Fruit fly (Drosophila melanogaster) whole organism, prepupa: ENCODE data around the gene Vlet.

Experiments
- CG10669 ChIP-seq: fragments of 200-800 bp; sonication (Bioruptor generic); optimal IDR thresholded peaks from 3 replicates; lab custom pipeline; 2018; ENCODE audit warnings: missing biosample characterization, mild to moderate bottlenecking, missing genetic modification characterization, moderate library complexity
- CG11294 ChIP-seq: fragments of 200-800 bp; sonication (Bioruptor generic); IDR thresholded peaks from 2 replicates; pipeline ENCODE4 v1.3.6; 2022; ENCODE audit warnings: missing biosample characterization, missing genetic modification characterization
- CG11902 ChIP-seq: fragments of 200-800 bp; sonication (Bioruptor generic); optimal IDR thresholded peaks from 3 replicates; lab custom pipeline; 2016; ENCODE audit warnings: missing biosample characterization, missing genetic modification characterization
- CG15336 ChIP-seq: fragments of 200-800 bp; sonication (Bioruptor generic); IDR thresholded peaks from 2 replicates; pipeline ENCODE4 v1.3.6; 2022; ENCODE audit warnings: missing biosample characterization, missing genetic modification characterization
- CG16779 ChIP-seq: fragments of 200-800 bp; sonication (Bioruptor generic); optimal IDR thresholded peaks from 3 replicates; lab custom pipeline; 2017; ENCODE audit warnings: missing biosample characterization, mild to moderate bottlenecking, missing genetic modification characterization
- CG32006 ChIP-seq: fragments of 200-800 bp; sonication (Bioruptor generic); optimal IDR thresholded peaks from 3 replicates; lab custom pipeline; 2017; ENCODE audit warnings: missing biosample characterization, mild to moderate bottlenecking, missing genetic modification characterization
- CG34406 ChIP-seq: fragments of 200-800 bp; sonication (Bioruptor generic); optimal IDR thresholded peaks from 3 replicates; lab custom pipeline; 2016; ENCODE audit warnings: missing biosample characterization, missing genetic modification characterization
- CG3919 ChIP-seq: fragments of 200-800 bp; sonication (Bioruptor generic); optimal IDR thresholded peaks from 3 replicates; lab custom pipeline; 2016; ENCODE audit warnings: missing biosample characterization, missing genetic modification characterization
- CG4318 ChIP-seq: fragments of 200-800 bp; sonication (Bioruptor generic); optimal IDR thresholded peaks from 3 replicates; lab custom pipeline; 2017; ENCODE audit warnings: missing biosample characterization, mild to moderate bottlenecking, missing genetic modification characterization
- CG6163 ChIP-seq: fragments of 200-800 bp; sonication (Bioruptor generic); IDR thresholded peaks from 3 replicates; pipeline ENCODE4 v1.3.6; 2022; ENCODE audit warnings: missing biosample characterization, missing genetic modification characterization
- CG6276 ChIP-seq: fragments of 200-800 bp; sonication (Bioruptor generic); optimal IDR thresholded peaks from 2 replicates; lab custom pipeline; 2017; ENCODE audit warnings: missing biosample characterization, mild to moderate bottlenecking, missing genetic modification characterization
- CG6792 ChIP-seq: fragments of 200-800 bp; sonication (Bioruptor generic); optimal IDR thresholded peaks from 3 replicates; lab custom pipeline; 2016; ENCODE audit warnings: missing biosample characterization, missing genetic modification characterization
- CG6808 ChIP-seq: fragments of 200-800 bp; sonication (Bioruptor generic); optimal IDR thresholded peaks from 3 replicates; lab custom pipeline; 2017; ENCODE audit warnings: missing biosample characterization, missing genetic modification characterization, mild to moderate bottlenecking, moderate library complexity, missing genetic modification reagents
- CG6854 ChIP-seq: fragments of 200-800 bp; sonication (Bioruptor generic); optimal IDR thresholded peaks from 2 replicates; lab custom pipeline; 2017; ENCODE audit warnings: missing biosample characterization, mild to moderate bottlenecking, missing genetic modification characterization
- CG7368 ChIP-seq: fragments of 200-800 bp; sonication (Bioruptor generic); optimal IDR thresholded peaks from 3 replicates; lab custom pipeline; 2016; ENCODE audit warnings: missing biosample characterization, missing genetic modification characterization
- CG8119 ChIP-seq: fragments of 200-800 bp; sonication (Bioruptor generic); IDR thresholded peaks from 3 replicates; pipeline ENCODE4 v1.3.6; 2022; ENCODE audit warnings: missing biosample characterization, missing genetic modification characterization
- CG8632 ChIP-seq: fragments of 200-800 bp; sonication (Bioruptor generic); optimal IDR thresholded peaks from 3 replicates; lab custom pipeline; 2016; ENCODE audit warnings: missing biosample characterization, missing genetic modification characterization
- Eip75B ChIP-seq: fragments of 200-800 bp; sonication (Bioruptor generic); optimal IDR thresholded peaks from 3 replicates; lab custom pipeline; 2016; ENCODE audit warnings: missing biosample characterization, missing genetic modification characterization
- Eip78C ChIP-seq: fragments of 200-800 bp; sonication (Bioruptor generic); peaks from one replicate; lab custom pipeline; 2016; ENCODE audit warnings: missing biosample characterization, missing genetic modification characterization
- Eip93F ChIP-seq: fragments of 200-800 bp; sonication (Bioruptor generic); optimal IDR thresholded peaks from 2 replicates; lab custom pipeline; 2016; ENCODE audit warnings: missing biosample characterization, mild to moderate bottlenecking, missing genetic modification characterization
- Ets21C ChIP-seq: fragments of 200-800 bp; sonication (Bioruptor generic); optimal IDR thresholded peaks from 3 replicates; lab custom pipeline; 2016; ENCODE audit warnings: missing biosample characterization, missing genetic modification characterization
- Ets96B ChIP-seq: fragments of 200-800 bp; optimal IDR thresholded peaks from 2 replicates; lab custom pipeline; 2019; ENCODE audit warnings: missing biosample characterization, mild to moderate bottlenecking, missing genetic modification characterization, moderate library complexity
- Gug ChIP-seq: fragments of 200-800 bp; sonication (Bioruptor generic); IDR thresholded peaks from 2 replicates; pipeline ENCODE4 v1.3.6; 2022; ENCODE audit warnings: missing biosample characterization, missing genetic modification characterization
- Hr39 ChIP-seq: fragments of 200-800 bp; sonication (Bioruptor generic); optimal IDR thresholded peaks from 2 replicates; lab custom pipeline; 2016; ENCODE audit warnings: missing biosample characterization, missing genetic modification characterization
- Hr4 ChIP-seq: fragments of 200-800 bp; sonication (Bioruptor generic); optimal IDR thresholded peaks from 3 replicates; lab custom pipeline; 2016; ENCODE audit warnings: missing biosample characterization, missing genetic modification characterization
- Lpt ChIP-seq: fragments of 200-800 bp; sonication (Bioruptor generic); optimal IDR thresholded peaks from 3 replicates; lab custom pipeline; 2016; ENCODE audit warnings: missing biosample characterization, missing genetic modification characterization
- Met ChIP-seq: fragments of 200-800 bp; sonication (Bioruptor generic); optimal IDR thresholded peaks from 3 replicates; lab custom pipeline; 2016; ENCODE audit warnings: missing biosample characterization, missing genetic modification characterization
- OdsH ChIP-seq: fragments of 200-800 bp; sonication (Bioruptor generic); optimal IDR thresholded peaks from 3 replicates; lab custom pipeline; 2016; ENCODE audit warnings: missing biosample characterization, missing genetic modification characterization
- Smox ChIP-seq: fragments of 200-800 bp; sonication (Bioruptor generic); optimal IDR thresholded peaks from 3 replicates; lab custom pipeline; 2016; ENCODE audit warnings: missing biosample characterization, missing genetic modification characterization
- Sox15 ChIP-seq: fragments of 200-800 bp; sonication (Bioruptor generic); optimal IDR thresholded peaks from 3 replicates; lab custom pipeline; 2016; ENCODE audit warnings: missing biosample characterization, missing genetic modification characterization
- acj6 ChIP-seq: fragments of 200-800 bp; sonication (Bioruptor generic); optimal IDR thresholded peaks from 3 replicates; lab custom pipeline; 2016; ENCODE audit warnings: missing biosample characterization, missing genetic modification characterization
- dac ChIP-seq: fragments of 200-800 bp; sonication (Bioruptor generic); optimal IDR thresholded peaks from 2 replicates; lab custom pipeline; 2017; ENCODE audit warnings: missing biosample characterization, mild to moderate bottlenecking, missing genetic modification characterization
- dsx ChIP-seq: fragments of 200-800 bp; optimal IDR thresholded peaks from 3 replicates; lab custom pipeline; 2019; ENCODE audit warnings: missing biosample characterization, mild to moderate bottlenecking, missing genetic modification characterization, moderate library complexity; ENCODE audit not compliant: poor library complexity, severe bottlenecking
- eg ChIP-seq: fragments of 200-800 bp; sonication (Bioruptor generic); IDR thresholded peaks from 3 replicates; pipeline ENCODE4 v1.3.6; 2022; ENCODE audit warnings: missing biosample characterization, missing genetic modification characterization
- esn ChIP-seq: fragments of 200-800 bp; sonication (Bioruptor generic); optimal IDR thresholded peaks from 2 replicates; lab custom pipeline; 2016; ENCODE audit warnings: missing biosample characterization, mild to moderate bottlenecking, missing genetic modification characterization, moderate library complexity
- fd59A ChIP-seq: fragments of 200-800 bp; sonication (Bioruptor generic); optimal IDR thresholded peaks from 2 replicates; lab custom pipeline; 2017; ENCODE audit warnings: missing biosample characterization, mild to moderate bottlenecking, missing genetic modification characterization, missing genetic modification reagents
- fd85E ChIP-seq: fragments of 200-800 bp; sonication (Bioruptor generic); optimal IDR thresholded peaks from 3 replicates; lab custom pipeline; 2016; ENCODE audit warnings: missing biosample characterization, missing genetic modification characterization
- fkh ChIP-seq: fragments of 200-800 bp; sonication (Bioruptor generic); optimal IDR thresholded peaks from 3 replicates; lab custom pipeline; 2017; ENCODE audit warnings: missing biosample characterization, mild to moderate bottlenecking, missing genetic modification characterization, moderate library complexity
- net ChIP-seq: fragments of 200-800 bp; sonication (Bioruptor generic); optimal IDR thresholded peaks from 3 replicates; lab custom pipeline; 2016; ENCODE audit warnings: missing biosample characterization, missing genetic modification characterization
- pdm3 ChIP-seq: fragments of 200-800 bp; sonication (Bioruptor generic); optimal IDR thresholded peaks from 3 replicates; lab custom pipeline; 2016; ENCODE audit warnings: missing biosample characterization, missing genetic modification characterization
- salr ChIP-seq, 2 experiments: fragments of 200-800 bp; sonication (Bioruptor generic); optimal IDR thresholded peaks; 3 replicates each; lab custom pipeline; 2016 to 2018; ENCODE audit warnings: missing biosample characterization in 2 of 2, missing genetic modification characterization in 2 of 2, mild to moderate bottlenecking in 1 of 2
- spab ChIP-seq: fragments of 200-800 bp; sonication (Bioruptor generic); optimal IDR thresholded peaks from 2 replicates; lab custom pipeline; 2017; ENCODE audit warnings: missing biosample characterization, mild to moderate bottlenecking, missing genetic modification characterization, missing genetic modification reagents
- ss ChIP-seq, 2 experiments: fragments of 200-800 bp; sonication (Bioruptor generic); optimal IDR thresholded peaks; 2 replicates in 1 of 2; 3 replicates in 1 of 2; lab custom pipeline; 2017 to 2018; ENCODE audit warnings: mild to moderate bottlenecking in 2 of 2, missing biosample characterization in 2 of 2, missing genetic modification characterization in 2 of 2, moderate library complexity in 1 of 2
- svp ChIP-seq: fragments of 200-800 bp; sonication (Bioruptor generic); peaks from one replicate; lab custom pipeline; 2016; ENCODE audit warnings: missing biosample characterization, missing genetic modification characterization
- topi ChIP-seq: fragments of 200-800 bp; sonication (Bioruptor generic); optimal IDR thresholded peaks from 3 replicates; lab custom pipeline; 2016; ENCODE audit warnings: missing biosample characterization, missing genetic modification characterization
- vri ChIP-seq: fragments of 200-800 bp; sonication (Bioruptor generic); optimal IDR thresholded peaks from 3 replicates; lab custom pipeline; 2016; ENCODE audit warnings: missing biosample characterization, mild to moderate bottlenecking, missing genetic modification characterization

Gene Vlet

DNA sequence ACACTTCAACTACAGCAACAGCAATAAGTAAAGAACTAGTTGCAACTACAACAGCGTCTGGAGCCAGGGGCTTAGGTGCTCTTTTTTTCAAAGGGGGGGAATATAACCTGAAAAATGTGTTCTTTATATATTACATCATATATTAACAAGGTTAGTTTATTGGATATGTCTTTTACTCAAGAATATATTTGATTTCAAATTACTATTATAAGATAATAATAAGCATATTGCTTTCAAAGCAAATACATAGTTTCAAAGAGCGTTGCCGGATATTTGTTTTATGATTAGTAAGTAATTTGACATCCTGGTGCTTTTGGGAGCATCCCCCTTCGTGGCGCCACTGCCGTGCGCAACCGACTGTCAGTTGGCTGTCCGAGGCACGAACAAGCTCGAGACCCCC is 19.3 kb downstream of the Vlet start (continued):
- peak; percentile 45 to 86 for TF ChIP-seq salr (GFP tag; optimal IDR thresholded peaks at IDR 0.05; lab: Kevin White, UChicago)
- TF ChIP-seq eg (GFP tag; lab: Robert Waterston, UW) = peak; percentile 82; the same call in 2 of the 3 replicates
- TF ChIP-seq Lpt (GFP tag; lab: Kevin White, UChicago) = peak; percentile 84
- TF ChIP-seq Smox (GFP tag; lab: Kevin White, UChicago) = peak; percentile 18
- peak; percentile 86 for TF ChIP-seq CG11294 (GFP tag; lab: Robert Waterston, UW)
- peak; percentile 63 for TF ChIP-seq Sox15 (GFP tag; lab: Kevin White, UChicago)
- TF ChIP-seq CG7368 (GFP tag; lab: Kevin White, UChicago) = peak; percentile 77
- TF ChIP-seq CG8119 (GFP tag; lab: Robert Waterston, UW) = peak; percentile 93
- peak; percentile 82 for TF ChIP-seq fd59A (GFP tag; lab: Kevin White, UChicago)
- TF ChIP-seq CG10669 (GFP tag; lab: Kevin White, UChicago) = peak; percentile 80
- no peak for TF ChIP-seq fd85E
- TF ChIP-seq ss (GFP tag; optimal IDR thresholded peaks at IDR 0.05; lab: Kevin White, UChicago) = peak; percentile 78 to 91
- peak; percentile 88 for TF ChIP-seq dsx
- TF ChIP-seq Eip78C (GFP tag; lab: Kevin White, UChicago) = peak; percentile 94
- TF ChIP-seq CG11902 (GFP tag; lab: Kevin White, UChicago) = peak; percentile 44
- TF ChIP-seq esn (GFP tag; lab: Kevin White, UChicago) = peak; percentile 37
- no peak for TF ChIP-seq Ets21C
- TF ChIP-seq acj6 (GFP tag; lab: Kevin White, UChicago) = peak; percentile 83
- TF ChIP-seq CG6854 = no peak
- TF ChIP-seq vri = no peak
- TF ChIP-seq CG3919 (GFP tag; lab: Kevin White, UChicago) = peak; percentile 85
- TF ChIP-seq spab (GFP tag; lab: Kevin White, UChicago) = peak; percentile 80
- TF ChIP-seq net (GFP tag; lab: Kevin White, UChicago) = peak; percentile 87
- peak; percentile 72 for TF ChIP-seq Eip75B (GFP tag; lab: Kevin White, UChicago)

DNA sequence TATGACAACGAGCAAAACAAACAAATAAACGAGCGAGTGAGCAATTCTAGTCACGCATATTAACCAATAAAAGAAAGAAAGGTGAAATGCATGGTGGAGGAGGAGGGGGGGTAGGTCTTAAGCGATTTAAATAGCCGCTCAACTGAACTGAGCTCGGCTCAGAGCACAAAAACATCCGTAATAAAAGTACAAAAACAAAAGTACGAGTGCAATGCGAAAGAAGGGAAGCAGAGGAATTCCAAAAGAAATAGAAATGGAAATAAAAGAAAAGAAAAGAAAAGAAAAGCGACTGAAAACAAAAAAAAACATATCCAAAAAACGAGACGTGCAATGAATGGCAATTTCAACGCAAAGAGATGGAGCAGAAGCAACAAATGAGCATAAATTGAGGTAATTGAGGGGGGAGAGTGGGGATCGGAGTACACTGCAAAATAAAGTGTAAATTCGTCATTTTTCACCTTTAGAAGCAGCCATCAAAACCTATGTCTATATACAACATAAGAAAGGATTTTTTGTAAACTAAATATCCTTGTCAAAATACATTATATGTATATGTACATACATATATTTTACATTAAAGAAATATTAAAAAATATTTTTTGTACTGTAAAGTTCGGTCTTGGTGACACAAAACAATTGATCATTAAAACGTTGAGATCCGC is 20.1 kb downstream of the Vlet start:
- peak; percentile 41 for TF ChIP-seq svp
- peak; percentile 84 for TF ChIP-seq Eip78C (GFP tag; lab: Kevin White, UChicago)
- TF ChIP-seq CG15336 (GFP tag; lab: Robert Waterston, UW) = peak; percentile 78
- TF ChIP-seq CG6276 (GFP tag; lab: Kevin White, UChicago) = peak; percentile 22
- TF ChIP-seq CG4318 = peak; percentile 72
- TF ChIP-seq CG6854 = no peak
- peak; percentile 68 for TF ChIP-seq OdsH (GFP tag; lab: Kevin White, UChicago)
- peak; percentile 10 for TF ChIP-seq fd59A (GFP tag; lab: Kevin White, UChicago)
- no peak for TF ChIP-seq CG16779
- TF ChIP-seq Eip93F (GFP tag; lab: Kevin White, UChicago) = no peak
- no peak for TF ChIP-seq Ets21C
- TF ChIP-seq CG7368 (GFP tag; lab: Kevin White, UChicago) = peak; percentile 40
- peak; percentile 63 for TF ChIP-seq CG34406
- peak; percentile 59 for TF ChIP-seq pdm3 (GFP tag; lab: Kevin White, UChicago)
- TF ChIP-seq esn (GFP tag; lab: Kevin White, UChicago) = peak; percentile 40
- peak; percentile 40 for TF ChIP-seq Hr4
- peak; percentile 1 for TF ChIP-seq dac (GFP tag; lab: Kevin White, UChicago)
- TF ChIP-seq Gug (GFP tag; lab: Robert Waterston, UW) = no peak
- TF ChIP-seq Lpt (GFP tag; lab: Kevin White, UChicago) = peak; percentile 48
- no peak for TF ChIP-seq vri
- TF ChIP-seq CG3919 (GFP tag; lab: Kevin White, UChicago) = peak; percentile 52
- TF ChIP-seq CG8119 (GFP tag; lab: Robert Waterston, UW) = peak; percentile 74
- peak; percentile 62 for TF ChIP-seq acj6 (GFP tag; lab: Kevin White, UChicago)
- no peak for TF ChIP-seq fd85E
- TF ChIP-seq CG6163 (GFP tag; lab: Robert Waterston, UW) = peak; percentile 58; the same call in 1 of the 3 replicates
- TF ChIP-seq CG6808 (GFP tag; lab: Kevin White, UChicago) = no peak
- TF ChIP-seq net (GFP tag; lab: Kevin White, UChicago) = no peak
- peak; percentile 32 to 41 for TF ChIP-seq ss (GFP tag; optimal IDR thresholded peaks at IDR 0.05; lab: Kevin White, UChicago)
- peak; percentile 28 for TF ChIP-seq topi (GFP tag; lab: Kevin White, UChicago)
- peak; percentile 20 for TF ChIP-seq CG10669 (GFP tag; lab: Kevin White, UChicago)
- no peak for TF ChIP-seq Hr39 (GFP tag; lab: Kevin White, UChicago)
- no peak for TF ChIP-seq dsx
- peak; percentile 72 for TF ChIP-seq Met
- TF ChIP-seq CG32006 = peak; percentile 74
- TF ChIP-seq Ets96B (tag; lab: Kevin White, UChicago) = peak; percentile 55
- TF ChIP-seq spab (GFP tag; lab: Kevin White, UChicago) = peak; percentile 2
- TF ChIP-seq fkh = no peak
- peak; percentile 66 for TF ChIP-seq CG8632 (GFP tag; lab: Kevin White, UChicago)
- peak; percentile 51 for TF ChIP-seq CG6792 (GFP tag; lab: Kevin White, UChicago)
